Worm (Caenorhabditis elegans) whole organism, L4 larva: ENCODE results near the gene erp-44.2.

Experiments used
- F37D6.2 ChIP-seq: sonication (generic microtip); optimal IDR thresholded peaks from 2 replicates; lab custom pipeline; 2016; ENCODE audit warnings: mild to moderate bottlenecking, missing genetic modification characterization, missing compliant biosample characterization
- R02D3.7 ChIP-seq: fragments of 150-350 bp; sonication (generic microtip); optimal IDR thresholded peaks from 3 replicates; lab custom pipeline; 2014; ENCODE audit warnings: missing biosample characterization, missing genetic modification characterization
- attf-4 ChIP-seq: sonication (generic microtip); optimal IDR thresholded peaks from 3 replicates; lab custom pipeline; 2017; ENCODE audit warnings: missing biosample characterization, missing genetic modification characterization
- dmd-6 ChIP-seq: fragments of 200-800 bp; sonication (Bioruptor generic); IDR thresholded peaks from 2 replicates; pipeline ENCODE4 v1.3.6; 2022; ENCODE audit warnings: missing genetic modification reagents, missing genetic modification characterization, missing compliant biosample characterization
- jun-1 ChIP-seq: fragments of 150-350 bp; optimal IDR thresholded peaks from 2 replicates; lab custom pipeline; 2014; ENCODE audit warnings: missing biosample characterization, missing genetic modification reagents, missing genetic modification characterization
- lsy-2 ChIP-seq, 2 experiments: fragments of 150-350 bp in 1 of 2; sonication (generic microtip) in 1 of 2; optimal IDR thresholded peaks; 2 replicates each; lab custom pipeline; 2014 to 2017; ENCODE audit warnings: missing biosample characterization in 2 of 2, missing genetic modification characterization in 2 of 2
- madf-5 ChIP-seq, 2 experiments: fragments of 200-800 bp; sonication (Bioruptor generic); IDR thresholded peaks; 2 replicates each; pipeline ENCODE4 v1.3.6; 2022; ENCODE audit warnings: missing compliant biosample characterization in 2 of 2, missing genetic modification characterization in 2 of 2
- mdl-1 ChIP-seq, 2 experiments: fragments of 150-350 bp in 1 of 2; sonication (generic microtip) in 1 of 2; optimal IDR thresholded peaks; 2 replicates each; lab custom pipeline; 2014 to 2017; ENCODE audit warnings: missing biosample characterization in 2 of 2, missing genetic modification characterization in 2 of 2
- nhr-77 ChIP-seq: fragments of 150-350 bp; optimal IDR thresholded peaks from 2 replicates; lab custom pipeline; 2014; ENCODE audit warnings: missing biosample characterization, missing genetic modification characterization
- pha-4 ChIP-seq, 2 experiments: fragments of 150-350 bp in 1 of 2; fragments of 200-800 bp in 1 of 2; sonication (Bioruptor generic) in 1 of 2; IDR thresholded peaks in 1 of 2; optimal IDR thresholded peaks in 1 of 2; 2 replicates each; pipeline versions ENCODE4 v1.3.6 to Lab custom; 2014 to 2022; ENCODE audit warnings: missing genetic modification characterization in 2 of 2, missing genetic modification reagents in 2 of 2, missing biosample characterization in 1 of 2, missing compliant biosample characterization in 1 of 2
- ztf-11 ChIP-seq: fragments of 150-350 bp; optimal IDR thresholded peaks from 2 replicates; lab custom pipeline; 2014; ENCODE audit warnings: missing biosample characterization, missing genetic modification characterization

DNA sequence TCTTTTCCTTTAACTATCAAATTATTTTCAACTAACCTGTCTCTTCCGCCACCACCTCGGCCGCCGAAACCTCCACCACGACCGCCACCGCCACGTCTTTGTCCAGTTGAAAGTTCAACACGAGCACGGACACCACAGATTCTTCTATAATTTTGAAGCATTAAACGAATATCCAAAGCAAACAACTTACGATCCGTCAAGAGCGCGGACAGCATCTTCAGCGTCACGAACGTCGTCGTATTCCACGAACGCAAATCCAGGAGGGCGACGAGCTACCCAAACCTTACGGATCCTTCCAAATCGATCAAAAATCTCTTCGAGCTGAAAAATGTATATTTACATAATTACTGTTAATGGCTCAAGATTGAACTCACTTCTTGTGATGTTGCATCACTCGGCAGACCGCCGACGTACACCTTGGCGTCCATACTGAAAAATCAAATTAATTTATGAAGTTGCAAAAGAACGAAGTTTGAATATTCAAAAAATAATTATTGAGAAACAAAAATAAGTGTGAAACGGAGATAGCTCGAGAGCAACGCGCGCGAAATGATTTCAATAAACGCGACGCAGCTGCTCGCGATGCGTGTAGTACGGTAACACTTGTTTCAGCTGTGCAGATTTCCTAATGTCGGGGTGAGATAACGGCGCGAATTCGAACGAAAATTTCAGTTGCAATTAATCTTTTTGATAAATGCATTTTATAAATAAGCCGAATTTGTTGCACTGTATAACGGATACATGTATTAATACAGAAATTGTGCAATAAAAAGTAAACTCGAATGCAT is 43.5 kb downstream of the erp-44.2 start, which contains the start of gene rsp-6:
- TF ChIP-seq jun-1 (peak; percentile 15), dmd-6 (GFP tag; lab: Robert Waterston, UW) (peak; percentile 26; the same call in 1 of the 2 replicates), madf-5 (GFP tag; IDR thresholded peaks at IDR 0.05; lab: Robert Waterston, UW) (no peak), R02D3.7 (tag; lab: Kevin White, UChicago) (no peak), nhr-77 (tag; lab: Kevin White, UChicago) (peak; percentile 78), mdl-1 (tag; optimal IDR thresholded peaks at IDR 0.05; lab: Kevin White, UChicago) (peak in 1 of 2 experiments; percentile 59), attf-4 (no peak), ztf-11 (tag; lab: Kevin White, UChicago) (no peak), pha-4 (GFP tag; IDR thresholded peaks at IDR 0.05; lab: Robert Waterston, UW) (peak; percentile 61), pha-4 (tag; optimal IDR thresholded peaks at IDR 0.05; lab: Kevin White, UChicago) (peak; percentile 43), F37D6.2 (peak; percentile 33), lsy-2 (tag; optimal IDR thresholded peaks at IDR 0.05; lab: Kevin White, UChicago) (peak; percentile 97 to 99)
